Worm (Caenorhabditis elegans) whole organism, L2 larva: Measurements from ENCODE around the gene bath-36.

ENCODE experiments used
- C34F6.9 ChIP-seq: fragments of 150-350 bp; optimal IDR thresholded peaks from 2 replicates; lab custom pipeline; 2014; ENCODE audit warnings: missing biosample characterization, missing genetic modification characterization
- R02D3.7 ChIP-seq: fragments of 150-350 bp; optimal IDR thresholded peaks from 2 replicates; lab custom pipeline; 2014; ENCODE audit warnings: missing biosample characterization, missing genetic modification characterization
- Y55F3AM.14 ChIP-seq: fragments of 200-800 bp; sonication (Bioruptor generic); optimal IDR thresholded peaks from 2 replicates; lab custom pipeline; 2018; ENCODE audit warnings: mild to moderate bottlenecking, missing genetic modification characterization, missing compliant biosample characterization
- ZK546.5 ChIP-seq: sonication (generic microtip); optimal IDR thresholded peaks from 2 replicates; lab custom pipeline; 2017; ENCODE audit warnings: missing biosample characterization, missing genetic modification characterization
- ama-1 ChIP-seq: fragments of 150-350 bp; optimal IDR thresholded peaks from 2 replicates; lab custom pipeline; 2018; ENCODE audit warnings: inconsistent platforms
- blmp-1 ChIP-seq: sonication (generic microtip); optimal IDR thresholded peaks from 2 replicates; lab custom pipeline; 2017; ENCODE audit warnings: missing genetic modification characterization, mild to moderate bottlenecking, missing compliant biosample characterization, antibody characterized with exemption, moderate library complexity; ENCODE audit not compliant: insufficient read depth
- ceh-16 ChIP-seq: fragments of 150-350 bp; optimal IDR thresholded peaks from 2 replicates; lab custom pipeline; 2014; ENCODE audit warnings: missing biosample characterization, missing genetic modification characterization
- ceh-82 ChIP-seq: fragments of 150-350 bp; optimal IDR thresholded peaks from 2 replicates; lab custom pipeline; 2014; ENCODE audit warnings: missing biosample characterization, missing genetic modification characterization
- crh-2 ChIP-seq: sonication (generic microtip); optimal IDR thresholded peaks from 2 replicates; lab custom pipeline; 2017; ENCODE audit warnings: missing biosample characterization, missing genetic modification characterization
- dmd-4 ChIP-seq: sonication (generic microtip); optimal IDR thresholded peaks from 2 replicates; lab custom pipeline; 2017; ENCODE audit warnings: missing biosample characterization, missing genetic modification characterization
- elt-1 ChIP-seq: fragments of 150-350 bp; optimal IDR thresholded peaks from 2 replicates; lab custom pipeline; 2014; ENCODE audit warnings: missing biosample characterization, missing genetic modification characterization
- elt-3 ChIP-seq: sonication (generic microtip); optimal IDR thresholded peaks from 2 replicates; lab custom pipeline; 2017; ENCODE audit warnings: missing biosample characterization, missing genetic modification characterization
- fos-1 ChIP-seq: fragments of 150-350 bp; optimal IDR thresholded peaks from 2 replicates; lab custom pipeline; 2014; ENCODE audit warnings: missing biosample characterization, missing genetic modification characterization
- lin-11 ChIP-seq: fragments of 150-350 bp; sonication (generic microtip); optimal IDR thresholded peaks from 2 replicates; lab custom pipeline; 2014; ENCODE audit warnings: missing biosample characterization, missing genetic modification characterization, inconsistent platforms, mixed read lengths
- lsy-2 ChIP-seq, 2 experiments: fragments of 150-350 bp in 1 of 2; sonication (generic microtip) in 1 of 2; optimal IDR thresholded peaks; 2 replicates each; lab custom pipeline; 2014 to 2017; ENCODE audit warnings: missing biosample characterization in 2 of 2, missing genetic modification characterization in 2 of 2
- mdl-1 ChIP-seq, 2 experiments: fragments of 150-350 bp in 1 of 2; sonication (generic microtip) in 1 of 2; optimal IDR thresholded peaks; 2 replicates each; lab custom pipeline; 2017; ENCODE audit warnings: missing biosample characterization in 2 of 2, missing genetic modification characterization in 2 of 2
- nhr-11 ChIP-seq: fragments of 150-350 bp; optimal IDR thresholded peaks from 2 replicates; lab custom pipeline; 2014; ENCODE audit warnings: missing biosample characterization, missing genetic modification characterization
- nhr-12 ChIP-seq: fragments of 150-350 bp; optimal IDR thresholded peaks from 2 replicates; lab custom pipeline; 2014; ENCODE audit warnings: missing biosample characterization, missing genetic modification characterization
- nhr-129 ChIP-seq: fragments of 150-350 bp; optimal IDR thresholded peaks from 2 replicates; lab custom pipeline; 2014; ENCODE audit warnings: missing biosample characterization, missing genetic modification characterization
- nhr-21 ChIP-seq: fragments of 150-350 bp; optimal IDR thresholded peaks from 2 replicates; lab custom pipeline; 2014; ENCODE audit warnings: missing biosample characterization, missing genetic modification characterization
- nhr-6 ChIP-seq: fragments of 150-350 bp; optimal IDR thresholded peaks from 2 replicates; lab custom pipeline; 2014; ENCODE audit warnings: missing biosample characterization, missing genetic modification characterization
- nhr-77 ChIP-seq: fragments of 150-350 bp; optimal IDR thresholded peaks from 2 replicates; lab custom pipeline; 2014; ENCODE audit warnings: missing biosample characterization, missing genetic modification characterization
- sem-4 ChIP-seq: fragments of 150-350 bp; optimal IDR thresholded peaks from 2 replicates; lab custom pipeline; 2014; ENCODE audit warnings: missing biosample characterization, missing genetic modification reagents, missing genetic modification characterization
- skn-1 ChIP-seq: sonication (generic microtip); optimal IDR thresholded peaks from 2 replicates; lab custom pipeline; 2017; ENCODE audit warnings: missing biosample characterization, missing genetic modification characterization
- sma-9 ChIP-seq, 2 experiments: fragments of 150-350 bp in 1 of 2; sonication (generic microtip) in 1 of 2; optimal IDR thresholded peaks; 2 replicates each; lab custom pipeline; 2014 to 2016; ENCODE audit warnings: missing genetic modification characterization in 2 of 2, mild to moderate bottlenecking in 1 of 2, missing biosample characterization in 1 of 2, missing compliant biosample characterization in 1 of 2, missing genetic modification reagents in 1 of 2, moderate library complexity in 1 of 2
- unc-39 ChIP-seq: fragments of 150-350 bp; optimal IDR thresholded peaks from 2 replicates; lab custom pipeline; 2014; ENCODE audit warnings: missing biosample characterization, missing genetic modification characterization
- ztf-1 ChIP-seq: fragments of 200-800 bp; sonication (Bioruptor generic); conservative IDR thresholded peaks from 2 replicates; pipeline ENCODE4 v1.3.6; 2022; ENCODE audit warnings: missing genetic modification characterization, missing compliant biosample characterization
- ztf-11 ChIP-seq: sonication (generic microtip); optimal IDR thresholded peaks from 2 replicates; lab custom pipeline; 2017; ENCODE audit warnings: missing biosample characterization, missing genetic modification characterization

The bath-36 gene

DNA sequence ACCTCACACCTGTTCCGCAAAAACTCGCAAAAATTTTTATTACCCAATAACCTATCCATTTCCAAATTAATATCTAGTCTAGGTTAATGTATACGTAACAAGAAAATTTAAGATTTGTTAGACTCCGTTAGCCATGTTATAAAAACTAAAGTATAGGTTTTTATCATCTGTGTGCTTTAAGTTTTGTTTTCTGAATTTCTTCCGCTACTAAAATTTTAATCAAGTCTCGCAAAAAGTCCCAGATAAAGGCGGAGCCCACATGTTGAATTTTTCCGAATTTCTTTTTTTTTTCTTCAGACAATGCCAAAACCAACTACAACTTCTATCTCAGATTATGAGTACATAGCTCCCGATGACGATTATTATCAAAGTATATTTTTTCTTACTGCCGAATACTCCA lies 44.5 kb downstream of the bath-36 start, which contains the start of gene srw-13:
Gene srw-13, plus strand, starts transcription at position 301 of the 400 bp plus-strand sequence.
- TF ChIP-seq unc-39 (tag; lab: Kevin White, UChicago), result no peak
- TF ChIP-seq skn-1 (tag; lab: Kevin White, UChicago), result no peak
- TF ChIP-seq sem-4, result no peak
- no peak for TF ChIP-seq ama-1 (lab: Kevin White, UChicago)
- TF ChIP-seq nhr-77, result no peak

DNA sequence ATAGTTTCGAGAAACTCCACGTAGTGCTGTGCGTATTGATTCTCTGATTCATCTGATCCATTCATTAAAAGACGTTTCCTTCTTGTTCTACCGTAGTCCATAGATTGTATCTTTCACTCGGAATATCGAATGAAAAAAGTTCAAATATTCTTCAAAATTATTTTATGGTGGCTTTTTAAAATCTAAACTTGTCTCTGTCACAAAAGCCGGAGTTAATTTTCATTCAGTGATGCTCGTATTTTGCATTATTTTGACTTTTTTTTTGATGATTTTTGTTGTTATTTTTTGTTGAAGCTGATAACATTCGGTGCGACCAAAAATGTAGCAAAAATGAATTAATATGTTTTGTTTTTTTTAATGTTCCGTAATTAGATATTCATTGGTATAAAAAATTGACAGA lies 48.0 kb downstream of the bath-36 start, which contains the start of gene nhr-164:
Gene nhr-164, minus strand, starts transcription at position 101 of the 400 bp plus-strand sequence.
- TF ChIP-seq mdl-1 (tag; optimal IDR thresholded peaks at IDR 0.05; lab: Kevin White, UChicago) (no peak), ZK546.5 (no peak), ztf-1 (no peak), C34F6.9 (tag; lab: Kevin White, UChicago) (no peak), unc-39 (tag; lab: Kevin White, UChicago) (no peak), fos-1 (no peak), ztf-11 (tag; lab: Kevin White, UChicago) (no peak), blmp-1 (no peak), lin-11 (no peak), ceh-82 (no peak)

- TF ChIP-seq mdl-1 (tag; optimal IDR thresholded peaks at IDR 0.05; lab: Kevin White, UChicago) (no peak), nhr-6 (no peak), ceh-82 (no peak), nhr-129 (tag; lab: Kevin White, UChicago) (no peak), sma-9 (GFP tag; optimal IDR thresholded peaks at IDR 0.05; lab: Kevin White, UChicago) (no peak), sma-9 (tag; optimal IDR thresholded peaks at IDR 0.05; lab: Kevin White, UChicago) (no peak), lsy-2 (tag; optimal IDR thresholded peaks at IDR 0.05; lab: Kevin White, UChicago) (no peak), elt-3 (tag; lab: Kevin White, UChicago) (no peak), elt-1 (tag; lab: Kevin White, UChicago) (no peak), lin-11 (no peak), Y55F3AM.14 (GFP tag; lab: Kevin White, UChicago) (no peak), unc-39 (tag; lab: Kevin White, UChicago) (no peak), nhr-12 (tag; lab: Kevin White, UChicago) (no peak), nhr-11 (tag; lab: Kevin White, UChicago) (no peak), nhr-21 (tag; lab: Kevin White, UChicago) (no peak), dmd-4 (tag; lab: Kevin White, UChicago) (no peak), R02D3.7 (no peak), blmp-1 (no peak), ceh-16 (no peak), crh-2 (tag; lab: Kevin White, UChicago) (no peak)
These were observed 50.9 kb downstream of the bath-36 start, which contains the start of gene srw-12 for ce11 chrV:15238552-15238951. Gene srw-12, minus strand, starts transcription at chrV:15238652.
